Worm (Caenorhabditis elegans): ENCODE results near the gene nhr-239.
A peak's percentile ranks its signal among the peaks of the same experiment; 100 is the strongest.
"Not testable (repeated sequence)": the region's sequence is repeated elsewhere in the genome, so short reads cannot be mapped to it uniquely, and the experiment has no call there.

The nhr-239 gene

ce11 chrIII:2561410-2561809 is at the start of gene nhr-239:
TSS of gene nhr-239 (plus strand) at chrIII:2561710.
- TF ChIP-seq dao-5 (tag; optimal IDR thresholded peaks at IDR 0.05) (no peak), him-1 (tag; optimal IDR thresholded peaks at IDR 0.05) (no peak), W03F9.2 (tag; optimal IDR thresholded peaks at IDR 0.05) (no peak)

DNA sequence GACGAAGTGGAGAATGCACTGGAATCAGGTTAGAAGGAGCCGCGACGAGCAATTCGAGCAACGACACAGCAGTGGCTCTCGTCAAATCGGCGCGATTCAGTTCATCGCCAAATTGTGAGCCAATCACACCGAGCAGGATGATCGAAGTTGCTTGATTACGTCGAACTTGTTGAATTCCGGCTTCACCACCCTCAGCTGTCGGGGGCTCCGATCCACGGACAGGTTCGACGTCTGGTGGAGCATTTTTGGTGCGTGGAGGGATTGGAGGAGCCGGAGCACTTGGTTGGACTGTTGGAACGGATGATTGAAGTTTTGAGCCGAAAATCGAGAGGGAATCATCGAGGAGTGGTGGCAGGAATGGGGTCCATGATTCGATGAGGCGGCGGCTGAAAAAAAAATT is 46.0 kb upstream of the nhr-239 start:
- TF ChIP-seq him-1 (tag; optimal IDR thresholded peaks at IDR 0.05) = no peak
- no peak for TF ChIP-seq W03F9.2 (tag; optimal IDR thresholded peaks at IDR 0.05)
- no peak for TF ChIP-seq dao-5 (tag; optimal IDR thresholded peaks at IDR 0.05)

DNA sequence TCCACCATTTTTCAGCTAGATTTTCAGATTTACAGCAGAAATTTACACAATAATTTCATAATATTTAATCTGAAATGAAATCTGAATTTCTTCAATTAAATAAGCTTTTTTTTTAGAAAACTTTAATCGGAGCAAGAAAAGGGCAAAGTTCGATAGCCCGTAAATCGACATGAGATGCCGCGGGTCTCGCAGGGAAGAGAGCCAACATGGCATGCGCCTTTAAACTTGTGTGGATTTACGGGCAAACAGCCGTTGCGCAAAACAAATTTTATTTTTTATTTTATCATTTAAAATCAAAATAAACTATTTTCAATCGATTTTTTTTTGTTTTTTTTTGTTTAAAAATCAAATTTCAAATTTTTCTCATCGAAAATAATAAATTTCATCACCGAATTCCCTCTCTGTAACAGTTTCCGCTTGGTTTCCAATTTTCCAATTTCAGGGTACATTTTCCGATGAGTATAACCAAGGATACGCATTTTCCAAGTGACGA is 32.8 kb upstream of the nhr-239 start, which contains the start of the genes Y54F10AM.15, rbc-2 and ndua-8:
Y54F10AM.15 (minus strand) TSS at position 59 of the 493 bp plus-strand sequence.
rbc-2 (minus strand) TSS at position 69 of the 493 bp plus-strand sequence.
ndua-8 (plus strand) TSS at position 443 of the 493 bp plus-strand sequence.
- TF ChIP-seq him-1 (tag; optimal IDR thresholded peaks at IDR 0.05) (peak; percentile 69), W03F9.2 (tag; optimal IDR thresholded peaks at IDR 0.05) (peak; percentile 96), dao-5 (tag; optimal IDR thresholded peaks at IDR 0.05) (no peak)

DNA sequence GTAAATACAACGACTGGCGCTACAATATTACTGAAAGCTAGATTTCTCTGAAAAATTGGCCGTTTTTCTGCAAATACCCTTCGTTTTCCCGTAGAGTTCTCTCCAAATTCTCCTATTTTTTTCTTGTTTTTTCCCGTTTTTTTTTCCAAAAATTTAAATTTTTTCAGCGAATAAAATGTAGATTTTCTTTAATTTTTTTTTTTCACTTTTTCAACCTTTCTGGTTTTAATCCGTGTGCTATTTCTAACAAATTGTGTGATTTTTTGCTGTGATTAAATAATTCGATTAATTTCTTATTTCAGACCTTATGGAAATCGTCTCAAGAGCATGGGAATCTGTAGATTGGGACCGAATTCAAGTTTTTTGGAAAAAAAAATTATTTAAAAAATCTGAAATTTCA is 31.2 kb upstream of the nhr-239 start, which contains the start of gene cone-1:
cone-1 (plus strand) TSS at position 301 of the 400 bp plus-strand sequence.
- no peak for TF ChIP-seq W03F9.2 (tag; optimal IDR thresholded peaks at IDR 0.05)
- no peak for TF ChIP-seq dao-5 (tag; optimal IDR thresholded peaks at IDR 0.05)
- no peak for TF ChIP-seq him-1 (tag; optimal IDR thresholded peaks at IDR 0.05)

- TF ChIP-seq dao-5 (tag; optimal IDR thresholded peaks at IDR 0.05) = no peak
- TF ChIP-seq him-1 (tag; optimal IDR thresholded peaks at IDR 0.05) = peak; percentile 88
- no peak for TF ChIP-seq W03F9.2 (tag; optimal IDR thresholded peaks at IDR 0.05)
Observed at ce11 chrIII:2532716-2533115, 28.8 kb upstream of the nhr-239 start.

DNA sequence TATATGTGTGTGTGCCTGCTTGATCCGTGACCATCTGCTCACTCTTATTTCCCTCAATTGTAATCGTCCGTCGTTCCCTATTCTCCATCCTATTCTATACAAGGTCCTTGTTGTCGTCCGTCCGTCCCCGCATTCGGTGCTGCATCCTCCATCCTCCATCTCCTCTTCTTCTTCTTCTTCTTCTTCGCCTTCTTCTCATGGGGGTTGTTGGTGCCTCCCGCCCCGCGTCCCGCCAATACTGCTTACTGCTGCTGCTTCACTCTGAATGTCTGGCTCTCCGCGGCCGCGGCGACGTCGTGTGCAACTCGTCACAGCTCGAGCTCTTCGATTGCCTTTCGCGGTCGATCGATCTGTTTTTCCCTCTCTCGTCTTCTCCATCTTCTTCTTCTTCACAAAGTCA is 26.4 kb upstream of the nhr-239 start:
- TF ChIP-seq dao-5 (tag; optimal IDR thresholded peaks at IDR 0.05) (no peak), W03F9.2 (tag; optimal IDR thresholded peaks at IDR 0.05) (no peak), him-1 (tag; optimal IDR thresholded peaks at IDR 0.05) (peak; percentile 49)

ce11 chrIII:2540520-2540919 is 21.0 kb upstream of the nhr-239 start:
- TF ChIP-seq W03F9.2 (tag; optimal IDR thresholded peaks at IDR 0.05) (no peak), him-1 (tag; optimal IDR thresholded peaks at IDR 0.05) (no peak), dao-5 (tag; optimal IDR thresholded peaks at IDR 0.05) (no peak)

- TF ChIP-seq dao-5 (tag; optimal IDR thresholded peaks at IDR 0.05) (no peak), him-1 (tag; optimal IDR thresholded peaks at IDR 0.05) (no peak), W03F9.2 (tag; optimal IDR thresholded peaks at IDR 0.05) (no peak)
Observed at ce11 chrIII:2546298-2546697, 15.2 kb upstream of the nhr-239 start.

- no peak for TF ChIP-seq dao-5 (tag; optimal IDR thresholded peaks at IDR 0.05)
- no peak for TF ChIP-seq him-1 (tag; optimal IDR thresholded peaks at IDR 0.05)
- no peak for TF ChIP-seq W03F9.2 (tag; optimal IDR thresholded peaks at IDR 0.05)
Observed at ce11 chrIII:2549620-2550019, 11.9 kb upstream of the nhr-239 start, which contains the start of gene feh-1. TSS of gene feh-1 (plus strand) at chrIII:2549920.

- TF ChIP-seq W03F9.2 (tag; optimal IDR thresholded peaks at IDR 0.05) (no peak), him-1 (tag; optimal IDR thresholded peaks at IDR 0.05) (no peak), dao-5 (tag; optimal IDR thresholded peaks at IDR 0.05) (no peak)
Observed at ce11 chrIII:2551981-2552380, 9.5 kb upstream of the nhr-239 start.

ce11 chrIII:2552382-2552781 is 9.1 kb upstream of the nhr-239 start:
- TF ChIP-seq W03F9.2 (tag; optimal IDR thresholded peaks at IDR 0.05) = no peak
- TF ChIP-seq him-1 (tag; optimal IDR thresholded peaks at IDR 0.05) = no peak
- no peak for TF ChIP-seq dao-5 (tag; optimal IDR thresholded peaks at IDR 0.05)

- TF ChIP-seq him-1 (tag; optimal IDR thresholded peaks at IDR 0.05) (no peak), W03F9.2 (tag; optimal IDR thresholded peaks at IDR 0.05) (no peak), dao-5 (tag; optimal IDR thresholded peaks at IDR 0.05) (no peak)
Observed at ce11 chrIII:2553579-2553978, 7.9 kb upstream of the nhr-239 start.

ce11 chrIII:2560763-2561162 is 747 bp upstream of the nhr-239 start:
- TF ChIP-seq dao-5 (tag; optimal IDR thresholded peaks at IDR 0.05) = no peak
- TF ChIP-seq him-1 (tag; optimal IDR thresholded peaks at IDR 0.05) = no peak
- no peak for TF ChIP-seq W03F9.2 (tag; optimal IDR thresholded peaks at IDR 0.05)

DNA sequence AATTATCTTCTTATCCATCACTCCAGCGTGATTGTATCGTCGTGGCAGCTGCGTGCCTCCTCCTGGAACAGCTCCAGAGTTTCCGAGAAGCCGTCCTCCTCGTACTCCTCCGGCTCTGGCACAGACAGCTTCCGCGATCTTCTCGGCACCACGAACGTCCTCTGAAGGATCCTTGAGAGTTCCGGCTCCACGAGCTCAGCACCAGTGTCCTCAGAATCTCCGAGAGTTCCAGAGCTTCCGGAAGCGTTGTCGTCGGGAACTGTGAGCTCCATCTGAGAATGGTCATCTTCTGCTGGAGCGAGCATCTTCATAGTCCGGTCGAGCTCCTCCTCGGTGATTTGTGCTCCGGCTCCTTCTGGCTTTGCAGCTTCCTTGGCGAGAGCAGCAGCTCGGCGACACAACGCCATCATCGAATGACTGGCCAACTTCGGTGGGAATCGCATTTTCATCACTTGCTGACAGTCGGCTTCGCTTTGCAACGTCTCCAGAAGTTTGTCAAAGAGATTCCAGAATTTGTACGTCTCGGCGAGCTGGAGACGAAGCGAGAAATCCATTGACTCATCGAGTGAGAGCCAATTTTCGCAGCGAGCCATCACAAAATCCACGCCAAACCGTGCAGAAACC is 1.6 kb downstream of the nhr-239 start:
- TF ChIP-seq him-1 (tag; optimal IDR thresholded peaks at IDR 0.05) (no peak), dao-5 (tag; optimal IDR thresholded peaks at IDR 0.05) (no peak)

DNA sequence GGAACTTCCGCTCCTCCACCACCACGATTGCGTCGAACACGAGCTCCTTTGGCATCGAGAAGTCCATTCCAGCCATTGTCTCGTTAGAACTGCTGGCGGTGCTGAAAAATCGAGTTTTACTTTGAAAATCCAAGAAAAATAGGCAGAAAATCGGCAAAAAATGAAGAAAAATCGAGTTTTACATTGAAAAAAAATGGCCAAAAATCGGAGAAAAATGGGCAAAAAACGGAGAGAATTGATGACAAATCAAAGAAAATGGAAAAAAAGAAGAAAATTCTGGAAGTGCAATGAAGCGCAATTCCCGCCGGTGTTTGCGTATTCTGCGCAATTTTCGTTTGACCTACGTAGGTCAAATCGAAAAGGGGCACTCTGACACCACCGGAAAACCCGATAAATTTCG is 2.4 kb downstream of the nhr-239 start, which contains the start of gene Y54F10AM.11:
Y54F10AM.11 (minus strand) TSS at position 101 of the 400 bp plus-strand sequence.
- TF ChIP-seq W03F9.2, dao-5, him-1 (tag; optimal IDR thresholded peaks at IDR 0.05): not testable (repeated sequence)
